Fruit fly (Drosophila melanogaster): ENCODE results near the gene CG43169.
A peak's percentile ranks its signal among the peaks of the same experiment; 100 is the strongest.

The CG43169 gene

dm6 chr3L:8920710-8921109 is 32.3 kb upstream of the CG43169 start (continued):
- TF ChIP-seq Dad (GFP tag; optimal IDR thresholded peaks at IDR 0.05) (peak; percentile 46), aop (GFP tag; IDR thresholded peaks at IDR 0.05) (0 out of 2 replicates have a peak, but pooled peaks have one; percentile 6), MBD-R2 (GFP tag; IDR thresholded peaks at IDR 0.05) (peak; percentile 36; the same call in 1 of the 2 replicates), org-1 (GFP tag; optimal IDR thresholded peaks at IDR 0.05) (peak; percentile 54), CG15479 (GFP tag; optimal IDR thresholded peaks at IDR 0.05) (no peak), Nf-YA (GFP tag; IDR thresholded peaks at IDR 0.05) (no peak), CG14050 (GFP tag; IDR thresholded peaks at IDR 0.05) (peak; percentile 51; the same call in 2 of the 3 replicates), sob (GFP tag; IDR thresholded peaks at IDR 0.05) (peak; percentile 68), Opbp (GFP tag; IDR thresholded peaks at IDR 0.05; ENCODE audit: partially characterized antibody) (no peak), exex (tag; optimal IDR thresholded peaks at IDR 0.05) (peak; percentile 10), CG9817 (tag; optimal IDR thresholded peaks at IDR 0.05) (peak; percentile 45), grau (tag; optimal IDR thresholded peaks at IDR 0.05) (peak; percentile 67), CG13894 (tag; optimal IDR thresholded peaks at IDR 0.05) (peak; percentile 26), zen2 (GFP tag; IDR thresholded peaks at IDR 0.05; ENCODE audit: partially characterized antibody) (no peak), bcd (GFP tag; optimal IDR thresholded peaks at IDR 0.05) (peak; percentile 68), CG11504 (tag; optimal IDR thresholded peaks at IDR 0.05) (peak; percentile 85), CG6791 (GFP tag; IDR thresholded peaks at IDR 0.05; ENCODE audit: partially characterized antibody) (no peak), ro (GFP tag; IDR thresholded peaks at IDR 0.05) (0 out of 2 replicates have a peak, but pooled peaks have one; percentile 23), CG6272 (GFP tag; IDR thresholded peaks at IDR 0.05) (no peak), ttk (GFP tag; IDR thresholded peaks at IDR 0.05) (peak; percentile 74), scrt (GFP tag; optimal IDR thresholded peaks at IDR 0.05) (peak; percentile 52), CG11247 (GFP tag; IDR thresholded peaks at IDR 0.05) (peak; percentile 52), shn (GFP tag; optimal IDR thresholded peaks at IDR 0.05) (no peak), CoRest (tag; optimal IDR thresholded peaks at IDR 0.05) (peak; percentile 61), CG15514 (GFP tag; optimal IDR thresholded peaks at IDR 0.05) (peak; percentile 57), CG9609 (GFP tag; optimal IDR thresholded peaks at IDR 0.05) (peak; percentile 30), sens (GFP tag) (peak; percentile 93), tap (tag; optimal IDR thresholded peaks at IDR 0.05) (peak; percentile 68), jigr1 (GFP tag; IDR thresholded peaks at IDR 0.05) (no peak), dimm (GFP tag; IDR thresholded peaks at IDR 0.05) (0 out of 2 replicates have a peak, but pooled peaks have one; percentile 34), H2.0 (GFP tag; IDR thresholded peaks at IDR 0.05) (peak; percentile 44), CG5245 (GFP tag; optimal IDR thresholded peaks at IDR 0.05) (peak; percentile 36), dysf (GFP tag; IDR thresholded peaks at IDR 0.05) (peak; percentile 85), CG1603 (tag; optimal IDR thresholded peaks at IDR 0.05) (peak; percentile 87), caup (GFP tag; optimal IDR thresholded peaks at IDR 0.05; ENCODE audit: severe bottlenecking) (peak; percentile 67), CG17802 (tag; optimal IDR thresholded peaks at IDR 0.05) (no peak), CG12236 (GFP tag; optimal IDR thresholded peaks at IDR 0.05) (peak; percentile 20), CG3281 (GFP tag; optimal IDR thresholded peaks at IDR 0.05) (peak; percentile 66), Stat92E (GFP tag; optimal IDR thresholded peaks at IDR 0.05) (no peak), jing (GFP tag; optimal IDR thresholded peaks at IDR 0.05) (peak; percentile 51), pan (optimal IDR thresholded peaks at IDR 0.05) (no peak), pan (GFP tag; optimal IDR thresholded peaks at IDR 0.05 in 1 of 2, IDR thresholded peaks at IDR 0.05 in 1 of 2) (peak in 1 of 2 experiments; percentile 75), Sry-δ (GFP tag; optimal IDR thresholded peaks at IDR 0.05) (peak; percentile 11), CG8089 (GFP tag; optimal IDR thresholded peaks at IDR 0.05) (peak; percentile 1), sens-2 (GFP tag; IDR thresholded peaks at IDR 0.05) (peak; percentile 22; the same call in 1 of the 2 replicates), CG11695 (GFP tag; IDR thresholded peaks at IDR 0.05) (peak; percentile 47; the same call in 2 of the 3 replicates), CG7928 (GFP tag; optimal IDR thresholded peaks at IDR 0.05) (peak; percentile 41), Jarid2 (GFP tag; optimal IDR thresholded peaks at IDR 0.05) (no peak), CG12104 (GFP tag; optimal IDR thresholded peaks at IDR 0.05) (peak; percentile 4), sd (tag; optimal IDR thresholded peaks at IDR 0.05) (peak; percentile 21)

Data from whole organism, embryonic.